Worm (Caenorhabditis elegans): Measurements from ENCODE around the gene nhr-66.

- TF ChIP-seq him-1 (tag; optimal IDR thresholded peaks at IDR 0.05): no peak
- TF ChIP-seq W03F9.2 (tag; optimal IDR thresholded peaks at IDR 0.05): no peak
Measured at ce11 chrIV:8247341-8247740, 10.9 kb upstream of the nhr-66 start.

Data from whole organism, L4/young adult.